Fruit fly (Drosophila melanogaster) whole organism, adult: ENCODE measurements around the gene CYLD.

Experiments
- CG33017 ChIP-seq: fragments of 200-800 bp; sonication (Bioruptor generic); optimal IDR thresholded peaks from 2 replicates; lab custom pipeline; 2018; ENCODE audit warnings: missing biosample characterization, mild to moderate bottlenecking, missing genetic modification characterization, moderate library complexity
- pad ChIP-seq: fragments of 200-800 bp; sonication (Bioruptor generic); optimal IDR thresholded peaks from 3 replicates; lab custom pipeline; 2017; ENCODE audit warnings: missing biosample characterization, missing genetic modification characterization, mild to moderate bottlenecking, moderate library complexity, missing genetic modification reagents

DNA sequence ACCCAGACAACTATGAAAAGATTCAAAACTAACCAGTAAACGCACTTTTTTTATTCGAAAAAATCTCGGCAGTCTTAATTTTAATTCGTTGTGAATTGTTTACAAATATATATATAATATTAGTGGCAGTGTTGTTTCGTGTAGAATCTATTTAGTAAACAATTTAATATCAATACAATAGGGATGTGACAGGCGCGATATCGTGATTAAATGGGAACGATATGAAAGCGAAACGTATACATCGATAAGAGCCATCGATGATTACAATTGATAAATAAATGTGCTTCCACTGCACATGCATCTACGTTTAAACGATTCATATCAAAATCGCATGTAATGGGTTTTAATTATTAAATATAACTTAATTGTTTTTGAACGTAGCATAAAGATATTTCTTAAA is 22.3 kb downstream of the CYLD start:
- TF ChIP-seq pad (GFP tag; lab: Kevin White, UChicago), result no peak
- TF ChIP-seq CG33017 (tag; lab: Kevin White, UChicago), result no peak
